Worm (Caenorhabditis elegans) whole organism, L3 larva: Measurements from ENCODE around the gene mccc-2.

Source experiments
- R02D3.7 ChIP-seq: fragments of 150-350 bp; optimal IDR thresholded peaks from 2 replicates; lab custom pipeline; 2014; ENCODE audit warnings: missing biosample characterization, missing genetic modification characterization
- aly-2 ChIP-seq: fragments of 150-350 bp; optimal IDR thresholded peaks from 2 replicates; lab custom pipeline; 2014; ENCODE audit warnings: missing biosample characterization, missing genetic modification characterization
- ceh-16 ChIP-seq: sonication (generic microtip); optimal IDR thresholded peaks from 2 replicates; lab custom pipeline; 2017; ENCODE audit warnings: missing biosample characterization, missing genetic modification characterization
- ceh-28 ChIP-seq: fragments of 150-350 bp; optimal IDR thresholded peaks from 2 replicates; lab custom pipeline; 2014; ENCODE audit warnings: missing biosample characterization, missing genetic modification reagents, missing genetic modification characterization
- ceh-9 ChIP-seq: sonication (generic microtip); optimal IDR thresholded peaks from 2 replicates; lab custom pipeline; 2018; ENCODE audit warnings: missing biosample characterization, missing genetic modification characterization
- egl-27 ChIP-seq: sonication (generic microtip); optimal IDR thresholded peaks from 4 replicates; lab custom pipeline; 2017; ENCODE audit warnings: missing biosample characterization, missing genetic modification reagents, missing genetic modification characterization
- elt-2 ChIP-seq: sonication (generic microtip); optimal IDR thresholded peaks from 2 replicates; lab custom pipeline; 2016; ENCODE audit warnings: missing genetic modification reagents, mild to moderate bottlenecking, missing genetic modification characterization, missing compliant biosample characterization
- eor-1 ChIP-seq, 2 experiments: fragments of 150-350 bp; optimal IDR thresholded peaks; 2 replicates each; lab custom pipeline; 2014 to 2018; ENCODE audit warnings: missing biosample characterization in 2 of 2, missing genetic modification characterization in 2 of 2
- fkh-10 ChIP-seq: sonication (generic microtip); optimal IDR thresholded peaks from 2 replicates; lab custom pipeline; 2017; ENCODE audit warnings: missing biosample characterization, missing genetic modification reagents, missing genetic modification characterization
- fos-1 ChIP-seq: fragments of 150-350 bp; optimal IDR thresholded peaks from 2 replicates; lab custom pipeline; 2014; ENCODE audit warnings: missing biosample characterization, missing genetic modification characterization
- hmg-11 ChIP-seq: sonication (generic microtip); optimal IDR thresholded peaks from 2 replicates; lab custom pipeline; 2016; ENCODE audit warnings: missing genetic modification characterization, missing compliant biosample characterization
- jun-1 ChIP-seq: fragments of 150-350 bp; optimal IDR thresholded peaks from 2 replicates; lab custom pipeline; 2014; ENCODE audit warnings: missing biosample characterization, missing genetic modification reagents, missing genetic modification characterization
- lin-15B ChIP-seq: fragments of 150-350 bp; optimal IDR thresholded peaks from 2 replicates; lab custom pipeline; 2014; ENCODE audit warnings: missing biosample characterization, missing genetic modification characterization
- lin-39 ChIP-seq: fragments of 150-350 bp; optimal IDR thresholded peaks from 2 replicates; lab custom pipeline; 2018; ENCODE audit warnings: missing biosample characterization, missing genetic modification reagents, missing genetic modification characterization
- lsy-12 ChIP-seq: sonication (generic microtip); optimal IDR thresholded peaks from 2 replicates; lab custom pipeline; 2016; ENCODE audit warnings: mild to moderate bottlenecking, missing genetic modification characterization, missing compliant biosample characterization
- mml-1 ChIP-seq: fragments of 150-350 bp; sonication (generic microtip); optimal IDR thresholded peaks from 3 replicates; lab custom pipeline; 2014; ENCODE audit warnings: missing biosample characterization, missing genetic modification characterization
- nfya-1 ChIP-seq: sonication (generic microtip); optimal IDR thresholded peaks from 2 replicates; lab custom pipeline; 2017; ENCODE audit warnings: missing genetic modification characterization, mild to moderate bottlenecking, missing compliant biosample characterization, antibody characterized with exemption, moderate library complexity; ENCODE audit not compliant: insufficient read depth
- nhr-23 ChIP-seq: fragments of 150-350 bp; optimal IDR thresholded peaks from 2 replicates; lab custom pipeline; 2014; ENCODE audit warnings: missing biosample characterization, missing genetic modification reagents, missing genetic modification characterization
- nhr-237 ChIP-seq: fragments of 150-350 bp; optimal IDR thresholded peaks from 2 replicates; lab custom pipeline; 2014; ENCODE audit warnings: missing biosample characterization, missing genetic modification characterization
- nhr-25 ChIP-seq: sonication (generic microtip); optimal IDR thresholded peaks from 2 replicates; lab custom pipeline; 2017; ENCODE audit warnings: missing biosample characterization, missing genetic modification characterization
- nhr-28 ChIP-seq: fragments of 150-350 bp; optimal IDR thresholded peaks from 2 replicates; lab custom pipeline; 2014; ENCODE audit warnings: missing biosample characterization, missing genetic modification characterization
- nhr-43 ChIP-seq: sonication (generic microtip); optimal IDR thresholded peaks from 2 replicates; lab custom pipeline; 2016; ENCODE audit warnings: mild to moderate bottlenecking, missing genetic modification characterization, missing compliant biosample characterization; ENCODE audit not compliant: poor library complexity, severe bottlenecking
- nhr-67 ChIP-seq: fragments of 150-350 bp; optimal IDR thresholded peaks from 2 replicates; lab custom pipeline; 2014; ENCODE audit warnings: missing biosample characterization, missing genetic modification characterization
- nhr-76 ChIP-seq: fragments of 150-350 bp; sonication (generic microtip); optimal IDR thresholded peaks from 5 replicates; lab custom pipeline; 2014; ENCODE audit warnings: missing biosample characterization, missing genetic modification characterization
- pqm-1 ChIP-seq: fragments of 150-350 bp; optimal IDR thresholded peaks from 2 replicates; lab custom pipeline; 2017; ENCODE audit warnings: missing biosample characterization, missing genetic modification characterization, inconsistent platforms
- sea-2 ChIP-seq: fragments of 150-350 bp; sonication (generic microtip); optimal IDR thresholded peaks from 4 replicates; lab custom pipeline; 2014; ENCODE audit warnings: missing biosample characterization, missing genetic modification reagents, missing genetic modification characterization
- skn-1 ChIP-seq: fragments of 150-350 bp; optimal IDR thresholded peaks from 2 replicates; lab custom pipeline; 2014; ENCODE audit warnings: missing biosample characterization, missing genetic modification characterization
- snpc-4 ChIP-seq: fragments of 150-350 bp; optimal IDR thresholded peaks from 2 replicates; lab custom pipeline; 2014; ENCODE audit warnings: missing biosample characterization, missing genetic modification characterization
- tbx-2 ChIP-seq: sonication (generic microtip); optimal IDR thresholded peaks from 2 replicates; lab custom pipeline; 2016; ENCODE audit warnings: mild to moderate bottlenecking, missing genetic modification characterization, missing compliant biosample characterization
- unc-62 ChIP-seq: fragments of 150-350 bp; sonication (generic microtip); optimal IDR thresholded peaks from 4 replicates; lab custom pipeline; 2014; ENCODE audit warnings: missing biosample characterization, missing genetic modification reagents, missing genetic modification characterization
- zag-1 ChIP-seq: fragments of 150-350 bp; optimal IDR thresholded peaks from 2 replicates; lab custom pipeline; 2014; ENCODE audit warnings: missing biosample characterization, missing genetic modification characterization
- ztf-11 ChIP-seq: fragments of 150-350 bp; optimal IDR thresholded peaks from 2 replicates; lab custom pipeline; 2014; ENCODE audit warnings: missing biosample characterization, missing genetic modification characterization
- ztf-4 ChIP-seq: fragments of 150-350 bp; optimal IDR thresholded peaks from 2 replicates; lab custom pipeline; 2014; ENCODE audit warnings: missing biosample characterization, missing genetic modification characterization

The mccc-2 gene

ce11 chrIII:9089325-9089823 lies at the start of gene mccc-2, which contains the start of gene mrpl-44:
Gene mccc-2, minus strand, starts transcription at chrIII:9089375.
Gene mrpl-44, minus strand, starts transcription at chrIII:9089375.
- TF ChIP-seq jun-1 (no peak), lin-15B (tag; lab: Kevin White, UChicago) (peak; percentile 45), mml-1 (no peak), aly-2 (tag; lab: Kevin White, UChicago) (no peak), nhr-28 (no peak), eor-1 (tag; optimal IDR thresholded peaks at IDR 0.05; lab: Kevin White, UChicago) (no peak), nhr-67 (no peak), fkh-10 (GFP tag; lab: Kevin White, UChicago) (no peak), ztf-4 (tag; lab: Kevin White, UChicago) (no peak)

ce11 chrIII:9138601-9139000 lies 49.4 kb upstream of the mccc-2 start, which contains the start of gene ZK512.7:
Gene ZK512.7, minus strand, starts transcription at chrIII:9138701.
- TF ChIP-seq fos-1 (tag; lab: Kevin White, UChicago) (no peak), lin-15B (tag; lab: Kevin White, UChicago) (no peak), ceh-9 (tag; lab: Kevin White, UChicago) (no peak)
- TF ChIP-seq, all 47 proteins: peak for 0

- TF ChIP-seq zag-1 (tag; lab: Kevin White, UChicago) (no peak), ceh-16 (tag; lab: Kevin White, UChicago) (no peak), nhr-67 (no peak), lin-39 (no peak), ceh-28 (tag; lab: Kevin White, UChicago) (no peak), egl-27 (no peak), tbx-2 (tag; lab: Kevin White, UChicago) (no peak), hmg-11 (tag; lab: Kevin White, UChicago) (no peak), fkh-10 (GFP tag; lab: Kevin White, UChicago) (no peak), elt-2 (tag; lab: Kevin White, UChicago) (no peak), snpc-4 (tag; lab: Kevin White, UChicago) (no peak), nhr-76 (tag; lab: Kevin White, UChicago) (no peak), sea-2 (no peak), nhr-25 (tag; lab: Kevin White, UChicago) (no peak), ztf-4 (tag; lab: Kevin White, UChicago) (no peak), ztf-11 (tag; lab: Kevin White, UChicago) (no peak), skn-1 (no peak), nhr-23 (tag; lab: Kevin White, UChicago) (no peak)
- TF ChIP-seq, all 47 proteins: peak for 0
Measured at ce11 chrIII:9136587-9136986, 47.4 kb upstream of the mccc-2 start, which contains the start of gene eat-4. Gene eat-4, plus strand, starts transcription at chrIII:9136887.

- no peak for TF ChIP-seq nhr-67
- no peak for TF ChIP-seq unc-62 (GFP tag; lab: Kevin White, UChicago)
- TF ChIP-seq sea-2, result no peak
- TF ChIP-seq ztf-11 (tag; lab: Kevin White, UChicago), result no peak
- no peak for TF ChIP-seq nhr-43
- TF ChIP-seq nhr-25 (tag; lab: Kevin White, UChicago), result no peak
- no peak for TF ChIP-seq ztf-4 (tag; lab: Kevin White, UChicago)
- TF ChIP-seq nhr-237 (tag; lab: Kevin White, UChicago), result no peak
- TF ChIP-seq R02D3.7, result no peak
- no peak for TF ChIP-seq pqm-1 (tag; lab: Kevin White, UChicago)
- TF ChIP-seq lsy-12 (tag; lab: Kevin White, UChicago), result no peak
- TF ChIP-seq jun-1, result no peak
Measured at ce11 chrIII:9130588-9130987, 41.4 kb upstream of the mccc-2 start, which contains the start of gene ZK512.10. Gene ZK512.10, plus strand, starts transcription at chrIII:9130888.

- peak; percentile 40 for TF ChIP-seq nhr-43
- TF ChIP-seq lin-39, result no peak
- no peak for TF ChIP-seq jun-1
- TF ChIP-seq nhr-23 (tag; lab: Kevin White, UChicago), result peak; percentile 82
- TF ChIP-seq nhr-25 (tag; lab: Kevin White, UChicago), result peak; percentile 46
- TF ChIP-seq elt-2 (tag; lab: Kevin White, UChicago), result peak; percentile 27
- TF ChIP-seq hmg-11 (tag; lab: Kevin White, UChicago), result peak; percentile 11
- TF ChIP-seq nfya-1 (tag; lab: Kevin White, UChicago), result peak; percentile 37
- no peak for TF ChIP-seq R02D3.7
- TF ChIP-seq pqm-1 (tag; lab: Kevin White, UChicago), result no peak
Measured at ce11 chrIII:9125789-9126304, 36.7 kb upstream of the mccc-2 start, which contains the start of gene sec-16A.1. Gene sec-16A.1, plus strand, starts transcription at chrIII:9125839.
